Worm (Caenorhabditis elegans) whole organism, young adult: Measurements from ENCODE around the gene F37C12.14.
A peak's percentile ranks its signal among the peaks of the same experiment; 100 is the strongest.

Experiments used
- C06A6.2 ChIP-seq: fragments of 200-800 bp; sonication (Bioruptor generic); conservative IDR thresholded peaks from 2 replicates; pipeline ENCODE4 v1.3.6; 2022; ENCODE audit warnings: missing genetic modification characterization, missing compliant biosample characterization
- F22D6.2 ChIP-seq: sonication (generic microtip); optimal IDR thresholded peaks from 2 replicates; lab custom pipeline; 2016; ENCODE audit warnings: mild to moderate bottlenecking, missing genetic modification characterization, missing compliant biosample characterization
- F37B4.10 ChIP-seq: fragments of 200-800 bp; sonication (Bioruptor generic); IDR thresholded peaks from 2 replicates; pipeline ENCODE4 v1.3.6; 2022; ENCODE audit warnings: missing genetic modification characterization, missing compliant biosample characterization
- F49E8.2 ChIP-seq: sonication (generic microtip); optimal IDR thresholded peaks from 3 replicates; lab custom pipeline; 2017; ENCODE audit warnings: missing genetic modification characterization, mild to moderate bottlenecking, missing compliant biosample characterization, antibody characterized with exemption, moderate library complexity; ENCODE audit not compliant: insufficient read depth
- K12H6.12 ChIP-seq: fragments of 200-800 bp; sonication (Bioruptor generic); optimal IDR thresholded peaks from 2 replicates; lab custom pipeline; 2018; ENCODE audit warnings: mild to moderate bottlenecking, missing genetic modification characterization, missing compliant biosample characterization
- T07F8.4 ChIP-seq: sonication (generic microtip); optimal IDR thresholded peaks from 2 replicates; lab custom pipeline; 2016; ENCODE audit warnings: mild to moderate bottlenecking, missing genetic modification characterization, moderate library complexity, missing compliant biosample characterization
- Y53G8AR.9 ChIP-seq: fragments of 200-800 bp; sonication (Bioruptor generic); conservative IDR thresholded peaks from 2 replicates; pipeline ENCODE4 v1.3.6; 2022; ENCODE audit warnings: missing genetic modification reagents, missing genetic modification characterization, missing compliant biosample characterization
- Y56A3A.18 ChIP-seq: fragments of 200-800 bp; sonication (Bioruptor generic); IDR thresholded peaks from 2 replicates; pipeline ENCODE4 v1.3.6; 2022; ENCODE audit warnings: missing genetic modification reagents, missing genetic modification characterization, missing compliant biosample characterization
- aptf-3 ChIP-seq: fragments of 200-800 bp; sonication (Bioruptor generic); IDR thresholded peaks from 2 replicates; pipeline ENCODE4 v1.3.6; 2022; ENCODE audit warnings: missing genetic modification characterization, missing compliant biosample characterization
- athp-1 ChIP-seq: sonication (generic microtip); optimal IDR thresholded peaks from 2 replicates; lab custom pipeline; 2017; ENCODE audit warnings: mild to moderate bottlenecking, missing genetic modification characterization, missing compliant biosample characterization
- attf-6 ChIP-seq: fragments of 200-800 bp; sonication (Bioruptor generic); IDR thresholded peaks from 2 replicates; pipeline ENCODE4 v1.3.6; 2022; ENCODE audit warnings: missing genetic modification reagents, missing genetic modification characterization, missing compliant biosample characterization
- bed-1 ChIP-seq: fragments of 200-800 bp; sonication (Bioruptor generic); IDR thresholded peaks from 2 replicates; pipeline ENCODE4 v1.3.6; 2022; ENCODE audit warnings: missing genetic modification reagents, missing genetic modification characterization, missing compliant biosample characterization
- ceh-100 ChIP-seq: fragments of 200-800 bp; sonication (Bioruptor generic); IDR thresholded peaks from 2 replicates; pipeline ENCODE4 v1.3.6; 2022; ENCODE audit warnings: missing genetic modification reagents, missing genetic modification characterization, missing compliant biosample characterization
- die-1 ChIP-seq: sonication (generic microtip); optimal IDR thresholded peaks from 2 replicates; lab custom pipeline; 2016; ENCODE audit warnings: missing genotype, mild to moderate bottlenecking, missing genetic modification characterization, missing compliant biosample characterization
- gei-17 ChIP-seq: fragments of 200-800 bp; sonication (Bioruptor generic); optimal IDR thresholded peaks from 2 replicates; lab custom pipeline; 2018; ENCODE audit warnings: mild to moderate bottlenecking, missing genetic modification characterization, missing compliant biosample characterization
- hsf-1 ChIP-seq: fragments of 200-800 bp; sonication (Bioruptor generic); IDR thresholded peaks from 2 replicates; pipeline ENCODE4 v1.3.6; 2022; ENCODE audit warnings: missing genetic modification reagents, missing genetic modification characterization, missing compliant biosample characterization
- let-607 ChIP-seq, 2 experiments: fragments of 200-800 bp in 1 of 2; sonication (Bioruptor generic) in 1 of 2; sonication (generic microtip) in 1 of 2; optimal IDR thresholded peaks; 2 replicates each; lab custom pipeline; 2016 to 2018; ENCODE audit warnings: mild to moderate bottlenecking in 2 of 2, missing compliant biosample characterization in 2 of 2, missing genetic modification characterization in 2 of 2, moderate library complexity in 2 of 2, missing genotype in 1 of 2
- lin-26 ChIP-seq: fragments of 200-800 bp; sonication (Bioruptor generic); IDR thresholded peaks from 2 replicates; pipeline ENCODE4 v1.3.6; 2022; ENCODE audit warnings: missing genetic modification reagents, missing genetic modification characterization, missing compliant biosample characterization
- lin-54 ChIP-seq: fragments of 200-800 bp; sonication (Bioruptor generic); optimal IDR thresholded peaks from 2 replicates; lab custom pipeline; 2018; ENCODE audit warnings: mild to moderate bottlenecking, missing genetic modification characterization, missing compliant biosample characterization
- madf-3 ChIP-seq: fragments of 200-800 bp; sonication (Bioruptor generic); IDR thresholded peaks from 2 replicates; pipeline ENCODE4 v1.3.6; 2022; ENCODE audit warnings: missing genetic modification reagents, missing genetic modification characterization, missing compliant biosample characterization
- madf-6 ChIP-seq: fragments of 200-800 bp; sonication (Bioruptor generic); IDR thresholded peaks from 2 replicates; pipeline ENCODE4 v1.3.6; 2022; ENCODE audit warnings: missing genetic modification reagents, missing genetic modification characterization, missing compliant biosample characterization
- mcd-1 ChIP-seq: fragments of 200-800 bp; sonication (Bioruptor generic); IDR thresholded peaks from 2 replicates; pipeline ENCODE4 v1.3.6; 2022; ENCODE audit warnings: missing genetic modification reagents, missing genetic modification characterization, missing compliant biosample characterization
- nfya-2 ChIP-seq: fragments of 200-800 bp; sonication (Bioruptor generic); IDR thresholded peaks from 2 replicates; pipeline ENCODE4 v1.3.6; 2022; ENCODE audit warnings: missing genetic modification reagents, missing genetic modification characterization, missing compliant biosample characterization
- nhr-80 ChIP-seq: sonication (generic microtip); optimal IDR thresholded peaks from 2 replicates; lab custom pipeline; 2016; ENCODE audit warnings: missing genetic modification characterization, missing compliant biosample characterization
- rcor-1 ChIP-seq: fragments of 200-800 bp; sonication (Bioruptor generic); IDR thresholded peaks from 2 replicates; pipeline ENCODE4 v1.3.6; 2022; ENCODE audit warnings: missing genetic modification reagents, missing genetic modification characterization, missing compliant biosample characterization
- repo-1 ChIP-seq: sonication (generic microtip); optimal IDR thresholded peaks from 2 replicates; lab custom pipeline; 2017; ENCODE audit warnings: mild to moderate bottlenecking, missing genetic modification characterization, missing compliant biosample characterization
- snpc-1.3 ChIP-seq: sonication (generic microtip); optimal IDR thresholded peaks from 2 replicates; lab custom pipeline; 2017; ENCODE audit warnings: missing genetic modification characterization, mild to moderate bottlenecking, missing compliant biosample characterization, antibody characterized with exemption, moderate library complexity, missing genotype, missing genetic modification reagents; ENCODE audit not compliant: insufficient read depth
- snpc-3.4 ChIP-seq: sonication (generic microtip); optimal IDR thresholded peaks from 2 replicates; lab custom pipeline; 2017; ENCODE audit warnings: missing genetic modification characterization, mild to moderate bottlenecking, missing compliant biosample characterization, antibody characterized with exemption, moderate library complexity, missing genotype, missing genetic modification reagents
- snpc-4 ChIP-seq, 5 experiments: fragments of 150-350 bp in 1 of 5; sonication (generic microtip) in 4 of 5; optimal IDR thresholded peaks; 2 replicates each; lab custom pipeline; 2014 to 2018; ENCODE audit warnings: missing genetic modification characterization in 5 of 5, missing biosample characterization in 3 of 5, antibody characterized with exemption in 2 of 5, mild to moderate bottlenecking in 2 of 5, missing compliant biosample characterization in 2 of 5, missing genotype in 2 of 5, moderate library complexity in 2 of 5, missing genetic modification reagents in 1 of 5
- sptf-2 ChIP-seq: fragments of 200-800 bp; sonication (Bioruptor generic); optimal IDR thresholded peaks from 2 replicates; lab custom pipeline; 2018; ENCODE audit warnings: mild to moderate bottlenecking, missing genetic modification characterization, missing compliant biosample characterization
- tlf-1 ChIP-seq: fragments of 200-800 bp; sonication (Bioruptor generic); optimal IDR thresholded peaks from 2 replicates; lab custom pipeline; 2018; ENCODE audit warnings: mild to moderate bottlenecking, missing genetic modification characterization, missing compliant biosample characterization
- ztf-18 ChIP-seq: sonication (generic microtip); optimal IDR thresholded peaks from 2 replicates; lab custom pipeline; 2016; ENCODE audit warnings: missing genotype, mild to moderate bottlenecking, missing genetic modification characterization, missing compliant biosample characterization
- ztf-22 ChIP-seq: fragments of 200-800 bp; sonication (Bioruptor generic); optimal IDR thresholded peaks from 2 replicates; lab custom pipeline; 2018; ENCODE audit warnings: mild to moderate bottlenecking, missing genetic modification characterization, moderate library complexity, missing compliant biosample characterization
- ztf-28 ChIP-seq: fragments of 200-800 bp; sonication (Bioruptor generic); IDR thresholded peaks from 2 replicates; pipeline ENCODE4 v1.3.6; 2022; ENCODE audit warnings: missing genetic modification reagents, missing genetic modification characterization, missing compliant biosample characterization
- ztf-6 ChIP-seq: fragments of 200-800 bp; sonication (Bioruptor generic); IDR thresholded peaks from 2 replicates; pipeline ENCODE4 v1.3.6; 2022; ENCODE audit warnings: missing genetic modification reagents, missing genetic modification characterization, missing compliant biosample characterization

Gene F37C12.14

DNA sequence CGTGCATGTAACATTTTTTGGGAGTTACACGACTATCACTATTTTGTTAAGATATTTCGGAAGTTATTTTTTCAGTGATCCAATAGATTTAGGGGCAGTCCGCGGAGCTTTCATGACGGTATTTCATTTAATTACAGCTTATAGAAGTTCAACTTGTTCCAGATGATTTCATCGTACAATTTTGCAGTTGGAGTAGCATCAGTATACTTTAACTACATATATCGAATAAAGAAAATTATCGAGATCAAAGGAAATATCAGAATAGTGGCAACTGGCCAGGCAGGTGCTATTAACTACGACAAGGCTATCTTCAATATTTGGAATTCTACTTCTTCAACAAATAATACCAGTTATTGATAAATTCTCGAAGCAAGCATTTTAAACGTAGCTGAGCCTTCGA is 6.9 kb downstream of the F37C12.14 start (continued):
- TF ChIP-seq F37B4.10 (GFP tag; lab: Robert Waterston, UW) (no peak), F49E8.2 (tag; lab: Kevin White, UChicago) (peak; percentile 51), attf-6 (peak; percentile 56; the same call in 1 of the 2 replicates), lin-26 (GFP tag; lab: Robert Waterston, UW) (peak; percentile 78), athp-1 (tag; lab: Kevin White, UChicago) (peak; percentile 71), hsf-1 (GFP tag; lab: Robert Waterston, UW) (peak; percentile 65; the same call in 1 of the 2 replicates), aptf-3 (GFP tag; lab: Robert Waterston, UW) (0 out of 2 replicates have a peak, but pooled peaks have one; percentile 10), K12H6.12 (tag; lab: Kevin White, UChicago) (no peak), lin-54 (GFP tag; lab: Kevin White, UChicago) (peak; percentile 57), repo-1 (tag; lab: Kevin White, UChicago) (no peak), nhr-80 (tag; lab: Kevin White, UChicago) (no peak), madf-3 (GFP tag; lab: Robert Waterston, UW) (peak; percentile 46; the same call in 1 of the 2 replicates), die-1 (tag; lab: Kevin White, UChicago) (peak; percentile 3), ztf-28 (GFP tag; lab: Robert Waterston, UW) (no peak), let-607 (tag; optimal IDR thresholded peaks at IDR 0.05; lab: Kevin White, UChicago) (no peak), snpc-1.3 (tag; lab: Kevin White, UChicago) (peak; percentile 11), Y53G8AR.9 (GFP tag; lab: Robert Waterston, UW) (0 out of 2 replicates have a peak, but pooled peaks have one; percentile 53), gei-17 (GFP tag; lab: Kevin White, UChicago) (no peak), snpc-4 (GFP tag; optimal IDR thresholded peaks at IDR 0.05; lab: Kevin White, UChicago) (no peak), snpc-4 (tag; optimal IDR thresholded peaks at IDR 0.05; lab: Kevin White, UChicago) (peak in 1 of 4 experiments; percentile 26), ztf-18 (tag; lab: Kevin White, UChicago) (peak; percentile 32), madf-6 (peak; percentile 72), mcd-1 (GFP tag; lab: Robert Waterston, UW) (peak; percentile 41; the same call in 1 of the 2 replicates), rcor-1 (GFP tag; lab: Robert Waterston, UW) (no peak), snpc-3.4 (tag; lab: Kevin White, UChicago) (peak; percentile 3), tlf-1 (GFP tag; lab: Kevin White, UChicago) (peak; percentile 66), nfya-2 (0 out of 2 replicates have a peak, but pooled peaks have one; percentile 54)

DNA sequence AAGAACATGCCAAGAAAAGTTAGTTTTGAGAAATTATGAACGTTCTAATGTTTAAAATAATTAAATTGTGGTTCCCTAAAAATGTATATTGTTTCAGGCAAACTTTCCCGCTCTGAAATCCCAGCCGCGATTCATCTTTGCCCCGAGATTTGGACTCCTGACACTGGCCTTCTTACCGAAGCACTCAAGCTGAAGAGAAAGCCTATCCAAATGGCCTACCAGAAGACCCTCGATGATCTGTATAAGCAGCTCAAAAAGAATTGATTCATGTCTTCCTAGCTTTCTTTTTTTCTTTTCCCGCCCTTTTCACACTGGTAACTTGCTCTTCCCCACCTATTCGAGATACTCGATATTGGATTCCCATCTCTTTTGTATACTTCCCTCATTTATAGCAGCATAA is 15.3 kb downstream of the F37C12.14 start:
- TF ChIP-seq F22D6.2 = no peak
- no peak for TF ChIP-seq bed-1 (GFP tag; lab: Robert Waterston, UW)
- TF ChIP-seq C06A6.2 (GFP tag; lab: Robert Waterston, UW) = no peak
- no peak for TF ChIP-seq T07F8.4 (tag; lab: Kevin White, UChicago)
- TF ChIP-seq ceh-100 (GFP tag; lab: Robert Waterston, UW) = no peak
- no peak for TF ChIP-seq nhr-80 (tag; lab: Kevin White, UChicago)
- TF ChIP-seq snpc-3.4 (tag; lab: Kevin White, UChicago) = no peak
- no peak for TF ChIP-seq ztf-6 (GFP tag; lab: Robert Waterston, UW)
- TF ChIP-seq sptf-2 (GFP tag; lab: Kevin White, UChicago) = no peak
- no peak for TF ChIP-seq Y56A3A.18 (GFP tag; lab: Robert Waterston, UW)
- no peak for TF ChIP-seq ztf-22 (GFP tag; lab: Kevin White, UChicago)
